Fruit fly (Drosophila melanogaster) whole organism, embryonic: Measurements from ENCODE around the gene CG9184.
A peak's percentile ranks its signal among the peaks of the same experiment; 100 is the strongest.

ENCODE experiments used
- B-H2 ChIP-seq: fragments of 200-800 bp; sonication (Bioruptor generic); optimal IDR thresholded peaks from 2 replicates; lab custom pipeline; 2018; ENCODE audit warnings: missing biosample characterization, mild to moderate bottlenecking, missing genetic modification characterization
- BtbVII ChIP-seq: fragments of 200-800 bp; sonication (Bioruptor generic); optimal IDR thresholded peaks from 3 replicates; lab custom pipeline; 2017; ENCODE audit warnings: missing biosample characterization, mild to moderate bottlenecking, missing genetic modification characterization
- CG10543 ChIP-seq: fragments of 200-800 bp; sonication (Bioruptor generic); optimal IDR thresholded peaks from 3 replicates; lab custom pipeline; 2017; ENCODE audit warnings: missing biosample characterization, mild to moderate bottlenecking, missing genetic modification characterization, moderate library complexity
- CG11456 ChIP-seq: fragments of 200-800 bp; sonication (Bioruptor generic); IDR thresholded peaks from 3 replicates; pipeline ENCODE4 v1.3.6; 2022; ENCODE audit warnings: missing biosample characterization, missing genetic modification characterization
- CG12155 ChIP-seq: fragments of 200-800 bp; sonication (Bioruptor generic); optimal IDR thresholded peaks from 3 replicates; lab custom pipeline; 2016; ENCODE audit warnings: missing biosample characterization, missing genetic modification characterization
- CG12744 ChIP-seq: fragments of 200-800 bp; sonication (Bioruptor generic); optimal IDR thresholded peaks from 2 replicates; lab custom pipeline; 2016; ENCODE audit warnings: missing biosample characterization, missing genetic modification characterization
- CG15073 ChIP-seq: fragments of 200-800 bp; sonication (Bioruptor generic); optimal IDR thresholded peaks from 2 replicates; lab custom pipeline; 2016; ENCODE audit warnings: missing biosample characterization, missing genetic modification characterization
- CG15479 ChIP-seq: fragments of 200-800 bp; sonication (Bioruptor generic); optimal IDR thresholded peaks from 3 replicates; lab custom pipeline; 2019; ENCODE audit warnings: missing biosample characterization, mild to moderate bottlenecking, missing genetic modification characterization, moderate library complexity
- CG1602 ChIP-seq: fragments of 200-800 bp; sonication (Bioruptor generic); optimal IDR thresholded peaks from 3 replicates; lab custom pipeline; 2016; ENCODE audit warnings: missing biosample characterization, missing genetic modification characterization
- CG17186 ChIP-seq: fragments of 200-800 bp; sonication (Bioruptor generic); optimal IDR thresholded peaks from 3 replicates; lab custom pipeline; 2017; ENCODE audit warnings: missing biosample characterization, missing genetic modification reagents, missing genetic modification characterization
- CG33557 ChIP-seq: fragments of 200-800 bp; sonication (Bioruptor generic); optimal IDR thresholded peaks from 2 replicates; lab custom pipeline; 2019; ENCODE audit warnings: missing biosample characterization, mild to moderate bottlenecking, missing genetic modification characterization, moderate library complexity
- CG34376 ChIP-seq: fragments of 200-800 bp; sonication (Bioruptor generic); optimal IDR thresholded peaks from 2 replicates; lab custom pipeline; 2018; ENCODE audit warnings: missing biosample characterization, mild to moderate bottlenecking, missing genetic modification characterization
- CG6854 ChIP-seq: fragments of 200-800 bp; sonication (Bioruptor generic); optimal IDR thresholded peaks from 3 replicates; lab custom pipeline; 2017; ENCODE audit warnings: missing biosample characterization, mild to moderate bottlenecking, missing genetic modification characterization
- CG9215 ChIP-seq: fragments of 200-800 bp; sonication (Bioruptor generic); IDR thresholded peaks from 2 replicates; pipeline ENCODE4 v1.3.6; 2022; ENCODE audit warnings: missing biosample characterization, missing genetic modification characterization
- Deaf1 ChIP-seq: fragments of 200-800 bp; optimal IDR thresholded peaks from 3 replicates; lab custom pipeline; 2019; ENCODE audit warnings: missing biosample characterization, mild to moderate bottlenecking, missing genetic modification characterization, moderate library complexity
- Ets65A ChIP-seq: fragments of 200-800 bp; sonication (Bioruptor generic); peaks from one replicate; lab custom pipeline; 2016; ENCODE audit warnings: missing biosample characterization, missing genetic modification characterization
- GATAe ChIP-seq: fragments of 200-800 bp; sonication (Bioruptor generic); conservative IDR thresholded peaks from 2 replicates; pipeline ENCODE4 v1.3.6; 2022; ENCODE audit warnings: missing biosample characterization, missing genetic modification characterization
- HmgZ ChIP-seq: fragments of 200-800 bp; sonication (Bioruptor generic); optimal IDR thresholded peaks from 2 replicates; lab custom pipeline; 2018; ENCODE audit warnings: missing biosample characterization, mild to moderate bottlenecking, missing genetic modification characterization
- Hr3 ChIP-seq: fragments of 200-800 bp; sonication (Bioruptor generic); optimal IDR thresholded peaks from 3 replicates; lab custom pipeline; 2016; ENCODE audit warnings: missing biosample characterization, missing genetic modification characterization
- Kr ChIP-seq: fragments of 200-800 bp; sonication (Bioruptor generic); optimal IDR thresholded peaks from 2 replicates; lab custom pipeline; 2017; ENCODE audit warnings: missing biosample characterization, mild to moderate bottlenecking, missing genetic modification characterization
- Pdp1 ChIP-seq, 2 experiments: fragments of 200-800 bp; sonication (Bioruptor generic); optimal IDR thresholded peaks; 3 replicates each; lab custom pipeline; 2016; ENCODE audit warnings: missing biosample characterization in 2 of 2, missing genetic modification characterization in 2 of 2, mild to moderate bottlenecking in 1 of 2, moderate library complexity in 1 of 2
- cad ChIP-seq: fragments of >200 bp; optimal IDR thresholded peaks from 2 replicates; lab custom pipeline; 2017; ENCODE audit warnings: missing biosample characterization, missing genetic modification characterization
- ci ChIP-seq: fragments of 200-800 bp; sonication (Bioruptor generic); IDR thresholded peaks from 3 replicates; pipeline ENCODE4 v1.3.6; 2022; ENCODE audit warnings: missing biosample characterization, missing genetic modification characterization
- corto ChIP-seq: fragments of 200-800 bp; sonication (Bioruptor generic); optimal IDR thresholded peaks from 2 replicates; lab custom pipeline; 2016; ENCODE audit warnings: missing biosample characterization, mild to moderate bottlenecking, missing genetic modification characterization, moderate library complexity
- exex ChIP-seq: fragments of 200-800 bp; sonication (Bioruptor generic); optimal IDR thresholded peaks from 4 replicates; lab custom pipeline; 2018; ENCODE audit warnings: missing biosample characterization, mild to moderate bottlenecking, missing genetic modification characterization, moderate library complexity
- fru ChIP-seq: fragments of >200 bp; optimal IDR thresholded peaks from 2 replicates; lab custom pipeline; 2017
- gfzf ChIP-seq: fragments of 200-800 bp; sonication (Bioruptor generic); optimal IDR thresholded peaks from 2 replicates; lab custom pipeline; 2016; ENCODE audit warnings: missing biosample characterization, mild to moderate bottlenecking, missing genetic modification characterization, moderate library complexity
- grn ChIP-seq: fragments of 200-800 bp; sonication (Bioruptor generic); optimal IDR thresholded peaks from 3 replicates; lab custom pipeline; 2017; ENCODE audit warnings: missing biosample characterization, missing genetic modification characterization
- jigr1 ChIP-seq: fragments of 200-800 bp; sonication (Bioruptor generic); IDR thresholded peaks from 3 replicates; pipeline ENCODE4 v1.3.6; 2022; ENCODE audit warnings: missing biosample characterization, missing genetic modification characterization
- mirr ChIP-seq: fragments of 200-800 bp; sonication (Bioruptor generic); optimal IDR thresholded peaks from 3 replicates; lab custom pipeline; 2018; ENCODE audit warnings: missing biosample characterization, mild to moderate bottlenecking, missing genetic modification characterization
- nmo ChIP-seq: fragments of 200-800 bp; sonication (Bioruptor generic); optimal IDR thresholded peaks from 2 replicates; lab custom pipeline; 2018; ENCODE audit warnings: missing biosample characterization, mild to moderate bottlenecking, missing genetic modification characterization, moderate library complexity
- phol ChIP-seq: fragments of 200-800 bp; sonication (Bioruptor generic); optimal IDR thresholded peaks from 3 replicates; lab custom pipeline; 2018; ENCODE audit warnings: missing biosample characterization, mild to moderate bottlenecking, missing genetic modification characterization, moderate library complexity
- rib ChIP-seq: fragments of 200-800 bp; sonication (Bioruptor generic); IDR thresholded peaks from 2 replicates; pipeline ENCODE4 v1.3.6; 2022; ENCODE audit warnings: missing biosample characterization, missing genetic modification characterization
- schlank ChIP-seq: fragments of 200-800 bp; sonication (Bioruptor generic); optimal IDR thresholded peaks from 2 replicates; lab custom pipeline; 2018; ENCODE audit warnings: missing biosample characterization, mild to moderate bottlenecking, missing genetic modification characterization
- scrt ChIP-seq: fragments of 200-800 bp; sonication (Bioruptor generic); optimal IDR thresholded peaks from 2 replicates; lab custom pipeline; 2018; ENCODE audit warnings: missing biosample characterization, mild to moderate bottlenecking, missing genetic modification characterization, moderate library complexity
- sd ChIP-seq: fragments of 200-800 bp; sonication (Bioruptor generic); optimal IDR thresholded peaks from 3 replicates; lab custom pipeline; 2018; ENCODE audit warnings: missing biosample characterization, mild to moderate bottlenecking, missing genetic modification characterization, moderate library complexity
- slbo ChIP-seq: fragments of 200-800 bp; sonication (Bioruptor generic); IDR thresholded peaks from 2 replicates; pipeline ENCODE4 v1.3.6; 2022; ENCODE audit warnings: missing biosample characterization, missing genetic modification characterization
- slp2 ChIP-seq: fragments of 200-800 bp; sonication (Bioruptor generic); optimal IDR thresholded peaks from 2 replicates; lab custom pipeline; 2016; ENCODE audit warnings: missing biosample characterization, missing genetic modification characterization
- sug ChIP-seq: fragments of 200-800 bp; optimal IDR thresholded peaks from 2 replicates; lab custom pipeline; 2019; ENCODE audit warnings: missing biosample characterization, mild to moderate bottlenecking, missing genetic modification characterization, moderate library complexity
- toy ChIP-seq: fragments of 200-800 bp; sonication (Bioruptor generic); IDR thresholded peaks from 2 replicates; pipeline ENCODE4 v1.3.6; 2022; ENCODE audit warnings: missing biosample characterization, missing genetic modification characterization
- twi ChIP-seq: fragments of 200-800 bp; optimal IDR thresholded peaks from 2 replicates; lab custom pipeline; 2019; ENCODE audit warnings: missing biosample characterization, mild to moderate bottlenecking, missing genetic modification characterization, moderate library complexity
- vnd ChIP-seq: fragments of 200-800 bp; sonication (Bioruptor generic); IDR thresholded peaks from 3 replicates; pipeline ENCODE4 v1.3.6; 2022; ENCODE audit warnings: missing biosample characterization, missing genetic modification characterization; ENCODE audit not compliant: partially characterized antibody
- zfh1 ChIP-seq: fragments of 200-800 bp; sonication (Bioruptor generic); IDR thresholded peaks from 3 replicates; pipeline ENCODE4 v1.3.6; 2022; ENCODE audit warnings: missing biosample characterization, missing genetic modification characterization

CG9184 gene

dm6 chr3L:1329724-1330123 lies 7.1 kb upstream of the CG9184 start, which contains the start of gene ND-ACP (continued):
- TF ChIP-seq CG15479 (peak; percentile 51), scrt (GFP tag; lab: Kevin White, UChicago) (no peak), gfzf (peak; percentile 77), schlank (tag; lab: Kevin White, UChicago) (no peak), jigr1 (GFP tag; lab: Robert Waterston, UW) (no peak), CG12744 (GFP tag; lab: Kevin White, UChicago) (no peak), Hr3 (no peak), nmo (GFP tag; lab: Kevin White, UChicago) (peak; percentile 15), slbo (GFP tag; lab: Robert Waterston, UW) (0 out of 2 replicates have a peak, but pooled peaks have one; percentile 3)

- TF ChIP-seq CG17186: no peak
- TF ChIP-seq exex: peak; percentile 82
- TF ChIP-seq GATAe (GFP tag; lab: Robert Waterston, UW): 0 out of 2 replicates have a peak, but pooled peaks have one; percentile 38
- TF ChIP-seq sug (tag; lab: Kevin White, UChicago): peak; percentile 61
- TF ChIP-seq grn (GFP tag; lab: Kevin White, UChicago): peak; percentile 48
- TF ChIP-seq CG12155: no peak
Measured at dm6 chr3L:1325626-1325937, 3.0 kb upstream of the CG9184 start.

DNA sequence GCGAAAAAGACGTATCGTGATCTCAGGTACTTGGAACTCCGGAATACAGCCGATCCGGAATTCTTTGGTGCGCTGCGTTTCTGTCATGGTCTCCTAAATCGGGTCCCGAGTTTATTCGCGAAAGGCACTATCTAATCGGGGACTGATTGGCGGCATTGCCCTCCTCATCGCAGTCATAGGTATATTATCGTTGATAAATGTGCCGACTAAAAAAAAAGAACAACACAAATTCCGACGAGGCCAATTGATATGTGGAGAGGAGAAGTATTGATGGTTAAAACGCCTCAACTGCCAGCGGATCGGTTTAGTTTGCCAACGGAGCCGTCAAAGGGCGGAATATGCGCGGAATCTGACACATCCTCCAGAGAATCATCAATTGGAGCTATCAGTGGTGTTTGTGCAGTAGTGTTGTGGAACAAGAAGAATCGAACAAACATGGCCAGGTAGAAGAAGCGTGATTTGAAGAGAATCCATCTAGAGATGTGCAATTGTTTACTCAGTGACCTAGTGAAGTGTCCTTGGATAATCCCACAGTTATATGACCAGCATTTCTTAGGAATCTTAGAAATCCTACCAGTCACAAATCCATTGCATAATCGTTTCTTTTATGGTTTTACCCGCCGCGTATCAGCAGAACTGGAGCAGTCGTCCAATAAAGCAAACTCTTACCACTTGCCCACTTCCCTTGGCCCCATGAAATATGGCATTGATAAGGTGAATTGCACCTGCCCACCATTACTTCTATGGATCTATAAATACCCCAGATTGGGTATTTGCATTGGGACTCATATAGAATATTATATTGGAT lies 2.4 kb upstream of the CG9184 start:
- 0 out of 3 replicates have a peak, but pooled peaks have one; percentile 10 for TF ChIP-seq vnd (GFP tag; lab: Robert Waterston, UW)
- peak in 1 of 2 experiments; percentile 91 for TF ChIP-seq Pdp1 (GFP tag; optimal IDR thresholded peaks at IDR 0.05; lab: Kevin White, UChicago)
- peak; percentile 89 for TF ChIP-seq CG34376 (GFP tag; lab: Kevin White, UChicago)
- peak; percentile 25 for TF ChIP-seq cad (GFP tag; lab: Kevin White, UChicago)
- peak; percentile 1 for TF ChIP-seq B-H2
- no peak for TF ChIP-seq CG11456
- no peak for TF ChIP-seq CG33557 (GFP tag; lab: Kevin White, UChicago)
- TF ChIP-seq sd (tag; lab: Kevin White, UChicago): peak; percentile 73
- peak; percentile 47 for TF ChIP-seq CG10543
- TF ChIP-seq BtbVII (GFP tag; lab: Kevin White, UChicago): no peak
- TF ChIP-seq rib: peak; percentile 43; the same call in 1 of the 2 replicates
- no peak for TF ChIP-seq Kr
- TF ChIP-seq toy (GFP tag; lab: Robert Waterston, UW): no peak
- TF ChIP-seq CG9215 (GFP tag; lab: Robert Waterston, UW): 0 out of 2 replicates have a peak, but pooled peaks have one; percentile 11
- no peak for TF ChIP-seq fru (lab: Kevin White, UChicago)
- TF ChIP-seq CG6854 (GFP tag; lab: Kevin White, UChicago): no peak
- TF ChIP-seq GATAe (GFP tag; lab: Robert Waterston, UW): peak; percentile 84
- no peak for TF ChIP-seq ci (GFP tag; lab: Robert Waterston, UW)
- no peak for TF ChIP-seq CG15073 (GFP tag; lab: Kevin White, UChicago)
- TF ChIP-seq exex: peak; percentile 77
- TF ChIP-seq mirr (GFP tag; lab: Kevin White, UChicago): peak; percentile 68
- TF ChIP-seq Deaf1 (tag; lab: Kevin White, UChicago): peak; percentile 18
- 0 out of 3 replicates have a peak, but pooled peaks have one; percentile 17 for TF ChIP-seq zfh1 (GFP tag; lab: Robert Waterston, UW)
- peak; percentile 16 for TF ChIP-seq corto (GFP tag; lab: Kevin White, UChicago)
- no peak for TF ChIP-seq CG1602
- TF ChIP-seq twi: no peak
- no peak for TF ChIP-seq phol (tag; lab: Kevin White, UChicago)
- TF ChIP-seq Ets65A: peak; percentile 27
- TF ChIP-seq slp2 (GFP tag; lab: Kevin White, UChicago): no peak
- peak; percentile 8 for TF ChIP-seq HmgZ (tag; lab: Kevin White, UChicago)
